Worm (Caenorhabditis elegans): ENCODE data around the gene Y52E8A.3.

Gene Y52E8A.3

DNA sequence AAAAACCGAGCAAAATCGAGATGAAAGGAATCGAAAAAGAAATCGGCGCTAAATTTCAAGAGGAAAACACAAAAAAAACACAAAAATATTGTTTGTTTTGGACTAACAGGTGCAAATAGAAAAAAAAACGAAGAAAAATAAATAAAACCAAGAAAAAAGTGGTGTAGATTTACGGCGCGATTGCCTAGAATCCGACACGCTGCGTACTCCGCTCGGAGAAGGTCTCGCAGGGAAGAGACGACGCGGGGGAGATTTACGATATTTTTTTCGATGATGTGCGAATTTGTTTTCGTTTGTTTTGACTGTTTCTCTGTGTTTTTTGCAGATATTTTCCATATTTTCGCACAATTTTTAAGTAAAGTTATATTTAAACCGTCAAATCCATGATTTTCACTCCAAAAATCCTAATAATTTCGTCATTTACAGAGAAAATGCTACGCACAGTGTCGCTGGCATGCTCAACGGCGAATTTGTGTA lies 7.5 kb downstream of the Y52E8A.3 start, which contains the start of gene sco-1 (continued):
- TF ChIP-seq nhr-85 (tag): peak; percentile 99
- TF ChIP-seq nhr-11 (tag; optimal IDR thresholded peaks at IDR 0.05): peak; percentile 85
- peak; percentile 34 for TF ChIP-seq mef-2 (tag; optimal IDR thresholded peaks at IDR 0.05)
- TF ChIP-seq nhr-47 (tag; optimal IDR thresholded peaks at IDR 0.05): peak; percentile 98
- peak; percentile 90 for TF ChIP-seq ceh-90 (tag; optimal IDR thresholded peaks at IDR 0.05)
- peak; percentile 25 for TF ChIP-seq nhr-12 (tag; optimal IDR thresholded peaks at IDR 0.05)
- peak; percentile 98 for TF ChIP-seq xbp-1 (tag; optimal IDR thresholded peaks at IDR 0.05)
- no peak for TF ChIP-seq tlp-1 (tag; optimal IDR thresholded peaks at IDR 0.05)
- TF ChIP-seq unc-130 (tag; optimal IDR thresholded peaks at IDR 0.05): peak; percentile 92
- TF ChIP-seq ces-1 (GFP tag; optimal IDR thresholded peaks at IDR 0.05): peak; percentile 33
- TF ChIP-seq efl-1 (optimal IDR thresholded peaks at IDR 0.05): peak; percentile 93 to 95
- peak; percentile 84 to 99 for TF ChIP-seq efl-1 (GFP tag; optimal IDR thresholded peaks at IDR 0.05 in 1 of 2)

DNA sequence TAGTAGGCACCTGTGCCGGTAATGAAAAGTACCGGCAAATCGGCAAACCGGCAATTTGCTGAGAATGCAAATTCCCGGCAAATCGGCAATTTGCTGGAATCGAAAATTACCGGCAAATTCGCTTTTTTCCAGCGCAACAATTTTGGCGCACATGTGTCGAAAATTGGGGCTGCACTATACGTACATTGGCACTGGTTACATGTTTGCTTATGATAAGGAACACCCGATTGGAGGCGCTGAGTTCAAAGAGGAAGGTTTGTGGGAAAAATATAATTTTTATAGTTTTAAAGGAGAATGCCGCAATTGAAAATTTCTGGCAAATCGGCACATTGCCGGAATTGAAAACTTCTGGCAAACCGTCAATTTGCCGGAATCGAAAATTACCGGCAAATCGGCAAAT lies 9.5 kb downstream of the Y52E8A.3 start:
- TF ChIP-seq ama-1 (optimal IDR thresholded peaks at IDR 0.05) (no peak), tlp-1 (tag; optimal IDR thresholded peaks at IDR 0.05) (no peak), irx-1 (tag; optimal IDR thresholded peaks at IDR 0.05) (no peak), elt-2 (tag; optimal IDR thresholded peaks at IDR 0.05) (peak; percentile 63)

DNA sequence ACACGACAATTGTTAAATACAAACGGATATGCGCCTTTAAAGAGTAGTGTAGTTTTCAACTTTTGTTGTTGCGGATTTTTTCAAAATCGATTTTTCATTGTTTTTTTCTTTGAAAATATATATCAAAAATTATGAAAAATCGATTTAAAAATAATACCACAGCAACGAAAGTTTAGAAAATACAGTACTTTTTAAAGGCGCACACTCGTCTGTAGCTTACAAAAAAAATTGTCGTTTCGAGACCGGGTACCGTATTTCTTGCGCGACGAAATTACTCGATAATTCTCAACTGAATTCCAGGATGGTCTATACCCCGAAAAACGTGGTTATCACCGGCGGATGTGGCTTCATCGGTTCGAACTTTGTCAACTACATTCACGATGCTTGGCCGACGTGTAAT lies 12.0 kb downstream of the Y52E8A.3 start, which contains the start of gene rml-4:
Gene rml-4 (plus strand): TSS at position 301 of the 400 bp plus-strand sequence.
- TF ChIP-seq efl-1 (optimal IDR thresholded peaks at IDR 0.05): no peak
- peak in 1 of 2 experiments; percentile 71 for TF ChIP-seq efl-1 (GFP tag; optimal IDR thresholded peaks at IDR 0.05 in 1 of 2)
- no peak for TF ChIP-seq unc-30 (tag; optimal IDR thresholded peaks at IDR 0.05)

DNA sequence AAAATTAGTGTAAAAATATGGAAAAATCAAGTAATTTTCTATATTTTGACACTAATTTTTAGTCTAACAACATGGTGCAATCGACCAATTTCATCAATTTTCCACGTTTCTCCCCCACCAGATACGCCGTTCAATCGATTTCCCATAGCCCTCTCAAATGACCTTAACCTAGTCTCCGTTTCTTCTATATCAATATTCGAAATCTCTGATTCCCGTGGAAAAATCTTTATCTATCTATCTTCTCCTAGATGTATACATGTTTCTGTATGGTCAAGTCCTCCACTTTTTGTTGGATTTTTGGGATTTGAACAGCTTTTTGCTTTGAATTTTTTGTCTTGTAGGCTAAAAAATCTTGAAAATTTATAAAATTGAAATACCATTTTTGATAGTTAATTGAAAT lies 12.6 kb downstream of the Y52E8A.3 start:
- TF ChIP-seq lin-14 (GFP tag; optimal IDR thresholded peaks at IDR 0.05): peak; percentile 20
- no peak for TF ChIP-seq efl-1 (optimal IDR thresholded peaks at IDR 0.05)
- peak in 1 of 2 experiments; percentile 80 for TF ChIP-seq efl-1 (GFP tag; optimal IDR thresholded peaks at IDR 0.05 in 1 of 2)
- TF ChIP-seq egl-27 (tag; optimal IDR thresholded peaks at IDR 0.05): no peak
- no peak for TF ChIP-seq zip-4 (GFP tag; optimal IDR thresholded peaks at IDR 0.05)
- no peak for TF ChIP-seq snu-23 (GFP tag; optimal IDR thresholded peaks at IDR 0.05)
- peak; percentile 24 for TF ChIP-seq blmp-1 (tag; optimal IDR thresholded peaks at IDR 0.05)
- TF ChIP-seq pag-3 (tag; optimal IDR thresholded peaks at IDR 0.05; ENCODE audit: borderline replicate concordance, insufficient read depth): no peak
- TF ChIP-seq ceh-63 (GFP tag; optimal IDR thresholded peaks at IDR 0.05): no peak

DNA sequence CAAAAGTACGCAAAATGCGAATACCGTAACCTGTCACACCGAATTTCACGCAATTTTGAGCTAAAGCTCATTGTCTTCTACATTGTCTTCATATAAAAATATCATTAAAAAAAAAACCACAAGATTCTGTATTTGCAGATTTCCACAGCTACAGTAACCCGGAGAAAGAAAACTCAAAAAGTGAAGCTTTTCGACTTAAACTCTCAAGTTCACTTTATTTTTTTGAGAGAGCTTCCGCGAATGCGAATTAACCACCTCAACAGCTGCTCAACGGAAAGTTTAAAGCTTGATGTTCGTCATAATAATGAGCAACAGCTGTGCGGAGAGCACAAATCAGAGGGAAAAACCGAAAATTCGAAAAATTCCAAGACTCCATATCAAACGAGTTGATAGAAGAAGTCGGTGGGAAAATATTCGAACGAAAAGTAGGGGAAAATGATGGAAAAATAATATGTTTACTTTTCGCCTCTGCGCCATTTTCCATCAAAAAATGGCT lies 13.7 kb downstream of the Y52E8A.3 start:
- TF ChIP-seq fos-1 (tag; optimal IDR thresholded peaks at IDR 0.05) (no peak), aha-1 (tag; optimal IDR thresholded peaks at IDR 0.05) (no peak), mef-2 (tag; optimal IDR thresholded peaks at IDR 0.05) (no peak), ceh-82 (tag; optimal IDR thresholded peaks at IDR 0.05) (no peak), unc-62 (GFP tag; optimal IDR thresholded peaks at IDR 0.05) (no peak), unc-130 (tag; optimal IDR thresholded peaks at IDR 0.05) (no peak), lsy-2 (tag; optimal IDR thresholded peaks at IDR 0.05) (peak in 1 of 2 experiments; percentile 0), efl-1 (optimal IDR thresholded peaks at IDR 0.05) (no peak), efl-1 (GFP tag; optimal IDR thresholded peaks at IDR 0.05 in 1 of 2) (peak in 1 of 2 experiments; percentile 77), swsn-7 (tag; optimal IDR thresholded peaks at IDR 0.05) (no peak), lin-14 (GFP tag; optimal IDR thresholded peaks at IDR 0.05) (peak; percentile 18), xbp-1 (tag; optimal IDR thresholded peaks at IDR 0.05) (no peak), lin-15B (tag; optimal IDR thresholded peaks at IDR 0.05) (no peak), dsc-1 (tag; optimal IDR thresholded peaks at IDR 0.05) (no peak), ceh-8 (GFP tag; optimal IDR thresholded peaks at IDR 0.05) (no peak)

DNA sequence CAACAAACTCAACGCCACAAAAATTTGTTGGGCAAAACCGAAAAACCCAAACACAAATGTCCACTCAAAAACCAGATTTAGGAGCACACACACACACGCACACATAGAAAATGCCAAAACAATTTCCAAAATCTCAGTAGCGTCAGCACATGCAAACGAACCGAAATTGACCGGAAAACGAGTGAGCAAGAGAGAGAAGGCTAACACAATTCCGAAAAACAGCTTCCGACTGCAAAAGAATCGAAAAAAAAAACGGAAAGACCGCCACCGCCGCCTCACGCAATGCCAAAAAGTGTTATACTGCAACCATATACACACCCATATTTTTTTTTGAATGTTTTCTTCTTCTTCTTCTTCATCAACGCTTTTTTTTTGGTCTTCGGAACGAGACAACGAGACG lies 15.0 kb downstream of the Y52E8A.3 start:
- TF ChIP-seq fkh-10 (GFP tag; optimal IDR thresholded peaks at IDR 0.05) (peak; percentile 65), lin-14 (GFP tag; optimal IDR thresholded peaks at IDR 0.05) (peak; percentile 68), F16B12.6 (tag; optimal IDR thresholded peaks at IDR 0.05) (no peak), ces-1 (GFP tag; optimal IDR thresholded peaks at IDR 0.05) (peak; percentile 16)

Data from whole organism, L1 larva.